Fruit fly (Drosophila melanogaster) whole organism, embryonic: Measurements from ENCODE around the gene CG43814.

Source experiments
- Asciz ChIP-seq: fragments of 200-800 bp; sonication (Bioruptor generic); optimal IDR thresholded peaks from 2 replicates; lab custom pipeline; 2017; ENCODE audit warnings: missing biosample characterization, mild to moderate bottlenecking, missing genetic modification characterization, missing genetic modification reagents
- CG10209 ChIP-seq: fragments of 200-800 bp; sonication (Bioruptor generic); optimal IDR thresholded peaks from 3 replicates; lab custom pipeline; 2017; ENCODE audit warnings: missing biosample characterization, mild to moderate bottlenecking, missing genetic modification characterization, missing genetic modification reagents
- CG11085 ChIP-seq: fragments of 200-800 bp; sonication (Bioruptor generic); IDR thresholded peaks from 2 replicates; pipeline ENCODE4 v1.3.6; 2022; ENCODE audit warnings: missing biosample characterization, missing genetic modification characterization
- CG11093 ChIP-seq: fragments of 200-800 bp; sonication (Bioruptor generic); IDR thresholded peaks from 3 replicates; pipeline ENCODE4 v1.3.6; 2022; ENCODE audit warnings: missing biosample characterization, missing genetic modification characterization
- CG11504 ChIP-seq: fragments of 200-800 bp; sonication (Bioruptor generic); optimal IDR thresholded peaks from 3 replicates; lab custom pipeline; 2019; ENCODE audit warnings: missing biosample characterization, mild to moderate bottlenecking, missing genetic modification characterization, moderate library complexity
- CG13123 ChIP-seq: fragments of 200-800 bp; sonication (Bioruptor generic); optimal IDR thresholded peaks from 2 replicates; lab custom pipeline; 2016; ENCODE audit warnings: missing biosample characterization, missing genetic modification characterization
- CG15514 ChIP-seq: fragments of 200-800 bp; sonication (Bioruptor generic); optimal IDR thresholded peaks from 3 replicates; lab custom pipeline; 2017; ENCODE audit warnings: missing biosample characterization, missing genetic modification characterization, mild to moderate bottlenecking, moderate library complexity, missing genetic modification reagents
- CG1602 ChIP-seq: fragments of 200-800 bp; sonication (Bioruptor generic); optimal IDR thresholded peaks from 3 replicates; lab custom pipeline; 2016; ENCODE audit warnings: missing biosample characterization, missing genetic modification characterization
- CG17612 ChIP-seq: fragments of 200-800 bp; sonication (Bioruptor generic); IDR thresholded peaks from 2 replicates; pipeline ENCODE4 v1.3.6; 2022; ENCODE audit warnings: missing biosample characterization, missing genetic modification characterization
- CG4328 ChIP-seq: fragments of 200-800 bp; sonication (Bioruptor generic); optimal IDR thresholded peaks from 3 replicates; lab custom pipeline; 2017; ENCODE audit warnings: missing biosample characterization, missing genetic modification reagents, missing genetic modification characterization
- CG6254 ChIP-seq: fragments of 200-800 bp; sonication (Bioruptor generic); optimal IDR thresholded peaks from 3 replicates; lab custom pipeline; 2017; ENCODE audit warnings: mild to moderate bottlenecking, missing biosample characterization, missing genetic modification reagents, missing genetic modification characterization
- CG8281 ChIP-seq: fragments of 200-800 bp; sonication (Bioruptor generic); optimal IDR thresholded peaks from 2 replicates; lab custom pipeline; 2018; ENCODE audit warnings: missing biosample characterization, mild to moderate bottlenecking, missing genetic modification characterization, moderate library complexity
- CrebB ChIP-seq: fragments of 200-800 bp; sonication (Bioruptor generic); optimal IDR thresholded peaks from 3 replicates; lab custom pipeline; 2018; ENCODE audit warnings: missing biosample characterization, mild to moderate bottlenecking, missing genetic modification characterization
- Deaf1 ChIP-seq: fragments of 200-800 bp; optimal IDR thresholded peaks from 3 replicates; lab custom pipeline; 2019; ENCODE audit warnings: missing biosample characterization, mild to moderate bottlenecking, missing genetic modification characterization, moderate library complexity
- HLH4C ChIP-seq: fragments of 200-800 bp; sonication (Bioruptor generic); IDR thresholded peaks from 3 replicates; pipeline ENCODE4 v1.3.6; 2022; ENCODE audit warnings: missing biosample characterization, missing genetic modification characterization; ENCODE audit not compliant: partially characterized antibody
- MTF-1 ChIP-seq: fragments of 200-800 bp; sonication (Bioruptor generic); optimal IDR thresholded peaks from 2 replicates; lab custom pipeline; 2018; ENCODE audit warnings: missing biosample characterization, mild to moderate bottlenecking, missing genetic modification characterization, borderline replicate concordance
- Med ChIP-seq: fragments of 200-800 bp; sonication (Bioruptor generic); peaks from one replicate; lab custom pipeline; 2016; ENCODE audit warnings: missing biosample characterization, missing genetic modification characterization, mild to moderate bottlenecking, inconsistent platforms, moderate library complexity
- Myb ChIP-seq: fragments of 200-800 bp; sonication (Bioruptor generic); optimal IDR thresholded peaks from 2 replicates; lab custom pipeline; 2016; ENCODE audit warnings: missing biosample characterization, missing genetic modification characterization
- Neu2 ChIP-seq: fragments of 200-800 bp; sonication (Bioruptor generic); optimal IDR thresholded peaks from 3 replicates; lab custom pipeline; 2016; ENCODE audit warnings: missing biosample characterization, missing genetic modification characterization, borderline replicate concordance
- Opbp ChIP-seq: fragments of 200-800 bp; sonication (Bioruptor generic); IDR thresholded peaks from 3 replicates; pipeline ENCODE4 v1.3.6; 2022; ENCODE audit warnings: missing biosample characterization, missing genetic modification characterization; ENCODE audit not compliant: partially characterized antibody
- Pdp1 ChIP-seq, 2 experiments: fragments of 200-800 bp; sonication (Bioruptor generic); optimal IDR thresholded peaks; 3 replicates each; lab custom pipeline; 2016; ENCODE audit warnings: missing biosample characterization in 2 of 2, missing genetic modification characterization in 2 of 2, mild to moderate bottlenecking in 1 of 2, moderate library complexity in 1 of 2
- Sry-β ChIP-seq: fragments of 200-800 bp; sonication (Bioruptor generic); optimal IDR thresholded peaks from 2 replicates; lab custom pipeline; 2018; ENCODE audit warnings: missing biosample characterization, mild to moderate bottlenecking, missing genetic modification characterization, moderate library complexity
- ap ChIP-seq: fragments of 200-800 bp; sonication (Bioruptor generic); IDR thresholded peaks from 2 replicates; pipeline ENCODE4 v1.3.6; 2022; ENCODE audit warnings: missing biosample characterization, missing genetic modification characterization
- caup ChIP-seq: fragments of 200-800 bp; sonication (Bioruptor generic); optimal IDR thresholded peaks from 3 replicates; lab custom pipeline; 2017; ENCODE audit warnings: missing biosample characterization, mild to moderate bottlenecking, missing genetic modification characterization, moderate library complexity; ENCODE audit not compliant: severe bottlenecking
- chm ChIP-seq: fragments of 200-800 bp; sonication (Bioruptor generic); IDR thresholded peaks from 2 replicates; pipeline ENCODE4 v1.3.6; 2022; ENCODE audit warnings: missing biosample characterization, missing genetic modification characterization
- dpn ChIP-seq, 2 experiments: fragments of 200-800 bp; sonication (Bioruptor generic); optimal IDR thresholded peaks; 3 replicates each; lab custom pipeline; 2016; ENCODE audit warnings: missing biosample characterization in 2 of 2, missing genetic modification characterization in 2 of 2
- fd3F ChIP-seq: fragments of 200-800 bp; sonication (Bioruptor generic); optimal IDR thresholded peaks from 2 replicates; lab custom pipeline; 2018; ENCODE audit warnings: missing biosample characterization, mild to moderate bottlenecking, missing genetic modification characterization, moderate library complexity
- insv ChIP-seq, 2 experiments: fragments of 200-800 bp; sonication (Bioruptor generic); optimal IDR thresholded peaks; 3 replicates each; lab custom pipeline; 2016 to 2018; ENCODE audit warnings: missing biosample characterization in 2 of 2, missing genetic modification characterization in 2 of 2
- ken ChIP-seq: fragments of 200-800 bp; sonication (Bioruptor generic); IDR thresholded peaks from 3 replicates; pipeline ENCODE4 v1.3.6; 2022; ENCODE audit warnings: missing biosample characterization, missing genetic modification characterization
- pan ChIP-seq, 4 experiments: fragments of >200 bp in 3 of 4; fragments of 200-800 bp in 1 of 4; sonication (Bioruptor generic) in 1 of 4; optimal IDR thresholded peaks in 3 of 4; IDR thresholded peaks in 1 of 4; 2 replicates each; pipeline versions ENCODE4 v1.3.6 to Lab custom; 2017 to 2022; ENCODE audit warnings: missing biosample characterization in 2 of 4, missing genetic modification characterization in 2 of 4, mixed read lengths in 1 of 4
- phol ChIP-seq: fragments of 200-800 bp; sonication (Bioruptor generic); optimal IDR thresholded peaks from 3 replicates; lab custom pipeline; 2018; ENCODE audit warnings: missing biosample characterization, mild to moderate bottlenecking, missing genetic modification characterization, moderate library complexity
- prd ChIP-seq, 3 experiments: fragments of >200 bp in 2 of 3; fragments of 200-800 bp in 1 of 3; sonication (Bioruptor generic) in 1 of 3; optimal IDR thresholded peaks in 2 of 3; IDR thresholded peaks in 1 of 3; 2 replicates in 2 of 3; 3 replicates in 1 of 3; pipeline versions ENCODE4 v1.3.6 to Lab custom; 2017 to 2022; ENCODE audit warnings: missing biosample characterization in 1 of 3, missing genetic modification characterization in 1 of 3
- psq ChIP-seq: fragments of 200-800 bp; sonication (Bioruptor generic); optimal IDR thresholded peaks from 2 replicates; lab custom pipeline; 2017; ENCODE audit warnings: missing biosample characterization, missing genetic modification characterization
- pum ChIP-seq: fragments of 200-800 bp; sonication (Bioruptor generic); optimal IDR thresholded peaks from 2 replicates; lab custom pipeline; 2016; ENCODE audit warnings: missing biosample characterization, missing genetic modification characterization
- sd ChIP-seq: fragments of 200-800 bp; sonication (Bioruptor generic); optimal IDR thresholded peaks from 3 replicates; lab custom pipeline; 2018; ENCODE audit warnings: missing biosample characterization, mild to moderate bottlenecking, missing genetic modification characterization, moderate library complexity
- sens ChIP-seq: fragments of 200-800 bp; sonication (Bioruptor generic); peaks from one replicate; lab custom pipeline; 2016; ENCODE audit warnings: missing biosample characterization, missing genetic modification characterization
- sens-2 ChIP-seq: fragments of 200-800 bp; sonication (Bioruptor generic); IDR thresholded peaks from 2 replicates; pipeline ENCODE4 v1.3.6; 2022; ENCODE audit warnings: missing biosample characterization, missing genetic modification characterization
- sqz ChIP-seq: fragments of 200-800 bp; sonication (Bioruptor generic); optimal IDR thresholded peaks from 3 replicates; lab custom pipeline; 2018; ENCODE audit warnings: missing biosample characterization, mild to moderate bottlenecking, missing genetic modification characterization
- tgo ChIP-seq: fragments of 200-800 bp; sonication (Bioruptor generic); IDR thresholded peaks from 3 replicates; pipeline ENCODE4 v1.3.6; 2022; ENCODE audit warnings: missing biosample characterization, missing genetic modification characterization
- tx ChIP-seq: fragments of 200-800 bp; sonication (Bioruptor generic); optimal IDR thresholded peaks from 2 replicates; lab custom pipeline; 2016; ENCODE audit warnings: missing biosample characterization, missing genetic modification characterization

The CG43814 gene

dm6 chr2L:18830587-18831528 is 25.7 kb upstream of the CG43814 start, which contains the start of the genes CG17597 and ScpX (continued):
- TF ChIP-seq CG8281 (tag; lab: Kevin White, UChicago) (peak; percentile 34), ken (GFP tag; lab: Robert Waterston, UW) (peak; percentile 44; the same call in 1 of the 3 replicates), HLH4C (GFP tag; lab: Robert Waterston, UW) (peak; percentile 90), fd3F (GFP tag; lab: Kevin White, UChicago) (peak; percentile 34), CG11085 (GFP tag; lab: Robert Waterston, UW) (peak; percentile 49; the same call in 1 of the 2 replicates), MTF-1 (no peak), Sry-β (GFP tag; lab: Kevin White, UChicago) (peak; percentile 100), CG13123 (GFP tag; lab: Kevin White, UChicago) (no peak), Opbp (peak; percentile 91), Pdp1 (GFP tag; optimal IDR thresholded peaks at IDR 0.05; lab: Kevin White, UChicago) (peak; percentile 50 to 74), sqz (GFP tag; lab: Kevin White, UChicago) (peak; percentile 51), CG17612 (no peak), psq (GFP tag; lab: Kevin White, UChicago) (no peak), dpn (GFP tag; optimal IDR thresholded peaks at IDR 0.05; lab: Kevin White, UChicago) (peak; percentile 47 to 68), pum (GFP tag; lab: Kevin White, UChicago) (peak; percentile 59), insv (GFP tag; optimal IDR thresholded peaks at IDR 0.05; lab: Kevin White, UChicago) (peak in 1 of 2 experiments; percentile 35), prd (optimal IDR thresholded peaks at IDR 0.05; lab: Kevin White, UChicago) (no peak), prd (GFP tag; IDR thresholded peaks at IDR 0.05; lab: Robert Waterston, UW) (peak; percentile 69; the same call in 2 of the 3 replicates), phol (tag; lab: Kevin White, UChicago) (peak; percentile 67), caup (GFP tag; lab: Kevin White, UChicago) (peak; percentile 34), tx (GFP tag; lab: Kevin White, UChicago) (peak; percentile 32), CrebB (peak; percentile 16), sens-2 (GFP tag; lab: Robert Waterston, UW) (no peak), Neu2 (GFP tag; lab: Kevin White, UChicago) (peak; percentile 49), Asciz (GFP tag; lab: Kevin White, UChicago) (peak; percentile 47), ap (GFP tag; lab: Robert Waterston, UW) (0 out of 2 replicates have a peak, but pooled peaks have one; percentile 19)

dm6 chr2L:18826496-18827008 is 21.4 kb upstream of the CG43814 start, which contains the start of gene Ugt36E1:
Gene Ugt36E1 (plus strand): TSS chr2L:18826770.
- TF ChIP-seq CG11504 (tag; lab: Kevin White, UChicago) (peak; percentile 62), CG1602 (GFP tag; lab: Kevin White, UChicago) (no peak), Myb (GFP tag; lab: Kevin White, UChicago) (no peak), CG6254 (GFP tag; lab: Kevin White, UChicago) (no peak), sd (tag; lab: Kevin White, UChicago) (peak; percentile 10), CG4328 (GFP tag; lab: Kevin White, UChicago) (no peak), tgo (GFP tag; lab: Robert Waterston, UW) (no peak), chm (no peak), pan (optimal IDR thresholded peaks at IDR 0.05; lab: Kevin White, UChicago) (no peak), pan (GFP tag; optimal IDR thresholded peaks at IDR 0.05 in 1 of 2, IDR thresholded peaks at IDR 0.05 in 1 of 2) (no peak), sens (GFP tag; lab: Kevin White, UChicago) (peak; percentile 34), Deaf1 (tag; lab: Kevin White, UChicago) (peak; percentile 10), CG10209 (GFP tag; lab: Kevin White, UChicago) (no peak), Med (peak; percentile 3), CG11093 (GFP tag; lab: Robert Waterston, UW) (no peak), CG15514 (GFP tag; lab: Kevin White, UChicago) (peak; percentile 92)
